Worm (Caenorhabditis elegans): Measurements from ENCODE around the gene Y55B1BR.8.

The Y55B1BR.8 gene

DNA sequence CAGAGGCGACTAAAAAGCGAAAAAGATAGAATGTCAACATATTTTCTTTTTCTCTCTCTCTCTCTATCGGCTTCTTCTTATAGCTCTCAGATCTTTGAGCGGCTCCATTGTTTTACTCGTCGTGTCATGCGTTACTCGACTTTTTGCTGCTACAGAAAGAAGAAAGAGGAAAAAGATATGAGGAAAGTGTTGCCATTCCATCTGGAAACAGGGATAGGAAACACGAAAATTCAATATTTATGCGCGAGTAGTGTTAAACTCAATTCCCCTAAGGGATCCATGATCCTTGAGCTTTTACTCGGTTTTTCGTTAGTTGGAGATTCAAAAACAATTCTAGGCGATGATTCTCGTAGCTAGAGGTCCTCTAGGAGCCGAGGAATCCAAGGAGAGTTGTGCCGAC lies 11.6 kb downstream of the Y55B1BR.8 start:
- TF ChIP-seq ces-1 (GFP tag; optimal IDR thresholded peaks at IDR 0.05) (peak; percentile 16), lin-13 (tag; optimal IDR thresholded peaks at IDR 0.05) (no peak)

DNA sequence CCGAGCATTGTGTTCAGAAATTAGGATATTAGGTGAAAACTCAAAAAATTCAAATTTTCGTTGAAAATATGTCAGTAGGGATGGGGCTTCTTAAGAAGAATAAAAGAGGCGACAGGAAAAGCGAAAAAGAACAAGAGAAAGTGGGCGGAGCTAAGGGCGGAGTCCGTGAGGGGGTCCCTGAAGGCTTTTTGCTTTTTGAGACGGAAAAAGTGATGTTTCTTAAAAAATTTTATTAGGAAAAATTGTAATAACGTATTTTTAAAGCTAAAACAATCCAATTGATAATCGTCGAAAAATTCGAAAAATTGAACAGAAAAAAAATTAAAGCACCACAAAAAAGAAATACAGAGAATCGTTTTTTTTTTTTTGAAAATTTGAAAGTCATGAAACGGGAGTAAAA lies 19.5 kb downstream of the Y55B1BR.8 start, which contains the start of gene Y55B1BR.6:
Gene Y55B1BR.6, minus strand, starts transcription at position 101 of the 400 bp plus-strand sequence.
- TF ChIP-seq cnd-1 (tag; optimal IDR thresholded peaks at IDR 0.05) (no peak), ceh-43 (GFP tag; optimal IDR thresholded peaks at IDR 0.05) (no peak), sptf-1 (tag; optimal IDR thresholded peaks at IDR 0.05) (no peak), drap-1 (GFP tag; optimal IDR thresholded peaks at IDR 0.05) (no peak), nhr-76 (tag; optimal IDR thresholded peaks at IDR 0.05) (no peak), sem-2 (GFP tag; optimal IDR thresholded peaks at IDR 0.05) (no peak), ham-2 (GFP tag; optimal IDR thresholded peaks at IDR 0.05) (no peak), ces-1 (GFP tag; optimal IDR thresholded peaks at IDR 0.05) (no peak), nhr-2 (tag; optimal IDR thresholded peaks at IDR 0.05) (no peak), unc-120 (tag; optimal IDR thresholded peaks at IDR 0.05; ENCODE audit: poor library complexity, severe bottlenecking) (no peak), mab-5 (tag; optimal IDR thresholded peaks at IDR 0.05) (no peak), unc-39 (tag; optimal IDR thresholded peaks at IDR 0.05) (no peak), nhr-237 (tag; optimal IDR thresholded peaks at IDR 0.05) (no peak), nhr-12 (tag; optimal IDR thresholded peaks at IDR 0.05) (no peak), blmp-1 (tag; optimal IDR thresholded peaks at IDR 0.05) (no peak), lin-32 (GFP tag; optimal IDR thresholded peaks at IDR 0.05) (no peak), mep-1 (tag; optimal IDR thresholded peaks at IDR 0.05) (no peak), M03D4.4 (tag; optimal IDR thresholded peaks at IDR 0.05) (no peak), ceh-83 (GFP tag; optimal IDR thresholded peaks at IDR 0.05) (no peak), lsy-2 (tag; optimal IDR thresholded peaks at IDR 0.05) (no peak)

DNA sequence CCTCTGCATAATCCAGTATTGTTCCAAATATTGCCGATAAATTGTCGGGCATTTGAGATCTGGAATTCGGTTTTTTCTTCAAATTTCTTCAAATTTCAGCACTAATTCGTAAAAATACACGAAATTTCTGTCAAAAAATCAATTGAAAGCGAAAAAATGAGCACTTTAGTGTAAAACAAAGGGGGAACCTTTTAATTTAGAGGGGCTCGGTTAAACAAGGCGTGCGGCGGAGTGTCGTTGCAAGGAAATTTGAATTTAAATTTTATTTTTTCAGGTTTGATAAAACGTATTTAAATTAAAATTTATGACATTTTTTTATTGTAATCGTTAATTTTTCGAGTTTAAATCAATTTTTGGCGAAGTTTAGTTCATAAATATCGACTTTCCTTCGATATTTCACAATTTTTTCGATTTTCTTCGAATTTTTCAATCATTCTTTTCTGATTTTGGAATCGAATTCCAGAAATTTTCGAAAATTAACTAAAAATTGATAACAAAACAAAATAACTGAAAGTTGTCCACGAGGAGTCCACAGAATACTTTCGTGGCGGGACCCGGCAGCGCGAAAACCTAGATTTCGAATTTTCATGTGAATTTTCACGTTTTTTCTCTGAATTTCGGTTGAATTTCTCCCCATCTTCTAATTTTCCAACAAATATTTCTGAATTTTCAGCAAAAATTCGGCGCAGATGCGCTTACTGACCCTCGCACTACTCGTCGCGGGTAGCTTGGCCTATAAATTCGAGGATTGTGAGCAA lies 27.6 kb downstream of the Y55B1BR.8 start, which contains the start of the genes magu-1 and nemp-1:
Gene magu-1, minus strand, starts transcription at position 59 of the 758 bp plus-strand sequence.
Gene nemp-1, plus strand, starts transcription at position 674 of the 758 bp plus-strand sequence.
- no peak for TF ChIP-seq unc-62 (GFP tag; optimal IDR thresholded peaks at IDR 0.05)
- peak; percentile 25 for TF ChIP-seq ces-1 (GFP tag; optimal IDR thresholded peaks at IDR 0.05)
- no peak for TF ChIP-seq lsy-2 (tag; optimal IDR thresholded peaks at IDR 0.05)

DNA sequence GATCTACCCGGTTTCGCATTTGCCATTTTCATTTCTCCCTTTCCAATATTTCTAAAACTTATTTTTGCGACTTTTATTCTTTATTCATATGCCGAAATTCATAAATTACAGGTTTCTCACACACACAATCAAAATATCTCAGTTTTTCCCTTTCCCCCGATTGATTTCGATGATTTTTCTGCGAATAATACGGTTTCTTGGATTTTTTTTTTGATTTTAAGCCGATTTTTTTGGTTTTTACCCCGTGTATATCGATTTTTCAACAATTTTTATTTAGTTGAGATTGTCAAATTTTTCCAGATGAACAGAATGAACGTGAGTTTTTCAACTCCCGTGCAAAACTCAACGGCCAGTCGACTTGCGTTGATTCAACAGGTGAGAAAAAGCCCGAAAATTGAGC lies 31.0 kb downstream of the Y55B1BR.8 start, which contains the start of gene mat-3:
Gene mat-3, plus strand, starts transcription at position 301 of the 400 bp plus-strand sequence.
- TF ChIP-seq nhr-28 (tag; optimal IDR thresholded peaks at IDR 0.05), result no peak
- TF ChIP-seq elt-1 (tag; optimal IDR thresholded peaks at IDR 0.05; ENCODE audit: borderline replicate concordance, insufficient read depth), result no peak
- no peak for TF ChIP-seq sptf-1 (tag; optimal IDR thresholded peaks at IDR 0.05)
- TF ChIP-seq lin-32 (GFP tag; optimal IDR thresholded peaks at IDR 0.05), result no peak
- TF ChIP-seq zip-8 (tag; optimal IDR thresholded peaks at IDR 0.05), result no peak
- no peak for TF ChIP-seq nhr-237 (tag; optimal IDR thresholded peaks at IDR 0.05)
- no peak for TF ChIP-seq ztf-11 (tag; optimal IDR thresholded peaks at IDR 0.05)
- no peak for TF ChIP-seq mls-2 (tag; optimal IDR thresholded peaks at IDR 0.05)

DNA sequence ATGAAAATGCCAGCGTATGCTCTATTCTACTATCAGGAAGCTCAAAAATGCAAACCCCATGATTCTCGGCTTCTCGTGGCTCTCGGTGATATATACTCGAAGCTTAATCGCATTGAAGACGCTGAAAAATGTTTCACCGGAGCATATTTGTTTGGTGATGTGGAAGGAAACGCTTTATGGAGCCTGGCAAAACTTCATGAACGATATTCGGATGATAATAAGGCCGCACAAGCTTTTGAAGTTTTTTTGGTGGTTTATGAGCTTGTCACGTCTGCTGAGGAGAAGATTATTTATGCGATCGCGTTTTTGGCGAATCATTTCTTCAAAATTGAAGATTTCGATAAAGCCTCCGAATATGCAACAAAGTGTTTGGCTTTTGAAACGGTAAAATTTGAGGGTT lies 37.1 kb downstream of the Y55B1BR.8 start:
- TF ChIP-seq lsy-2 (tag; optimal IDR thresholded peaks at IDR 0.05), result no peak
- TF ChIP-seq pha-4 (tag; optimal IDR thresholded peaks at IDR 0.05), result no peak
- no peak for TF ChIP-seq snpc-4 (tag; optimal IDR thresholded peaks at IDR 0.05)
- no peak for TF ChIP-seq drap-1 (GFP tag; optimal IDR thresholded peaks at IDR 0.05)
- no peak for TF ChIP-seq ces-1 (GFP tag; optimal IDR thresholded peaks at IDR 0.05)
- no peak for TF ChIP-seq cnd-1 (tag; optimal IDR thresholded peaks at IDR 0.05)
- no peak for TF ChIP-seq ceh-43 (GFP tag; optimal IDR thresholded peaks at IDR 0.05)
- TF ChIP-seq blmp-1 (tag; optimal IDR thresholded peaks at IDR 0.05), result no peak
- no peak for TF ChIP-seq flh-1 (GFP tag; optimal IDR thresholded peaks at IDR 0.05)
- no peak for TF ChIP-seq nhr-2 (tag; optimal IDR thresholded peaks at IDR 0.05)
- no peak for TF ChIP-seq nhr-28 (tag; optimal IDR thresholded peaks at IDR 0.05)
- TF ChIP-seq zip-8 (tag; optimal IDR thresholded peaks at IDR 0.05), result no peak
- no peak for TF ChIP-seq tbx-8 (GFP tag; optimal IDR thresholded peaks at IDR 0.05)
- TF ChIP-seq lin-32 (GFP tag; optimal IDR thresholded peaks at IDR 0.05), result no peak
